Fruit fly (Drosophila melanogaster) S2 (cell line): ENCODE measurements around the gene bard.

ENCODE experiments used
- CG8478 ChIP-seq: fragments of >200 bp; optimal IDR thresholded peaks from 2 replicates; lab custom pipeline; 2018
- CTCF ChIP-seq, 2 experiments: fragments of >200 bp; optimal IDR thresholded peaks; 2 replicates each; lab custom pipeline; 2018

- TF ChIP-seq CG8478 (lab: Kevin White, UChicago) (no peak), CTCF (optimal IDR thresholded peaks at IDR 0.05; lab: Kevin White, UChicago) (no peak)
Measured at dm6 chr3R:18090014-18090853, 9.4 kb downstream of the bard start, which contains the start of gene sr.
